Worm (Caenorhabditis elegans) whole organism, early embryonic: Measurements from ENCODE around the gene dct-1.

ENCODE experiments used
- B0310.2 ChIP-seq: sonication (generic microtip); optimal IDR thresholded peaks from 2 replicates; lab custom pipeline; 2016; ENCODE audit warnings: mild to moderate bottlenecking, missing genetic modification characterization, missing compliant biosample characterization
- F13C5.2 ChIP-seq: sonication (generic microtip); optimal IDR thresholded peaks from 2 replicates; lab custom pipeline; 2017; ENCODE audit warnings: mild to moderate bottlenecking, missing genetic modification characterization, inconsistent platforms, missing compliant biosample characterization
- aly-1 ChIP-seq: sonication (generic microtip); optimal IDR thresholded peaks from 2 replicates; lab custom pipeline; 2016; ENCODE audit warnings: missing genetic modification characterization, missing compliant biosample characterization
- ama-1 ChIP-seq: fragments of 150-350 bp; optimal IDR thresholded peaks from 2 replicates; lab custom pipeline; 2014
- ceh-13 ChIP-seq: fragments of 200-800 bp; sonication (Bioruptor generic); optimal IDR thresholded peaks from 2 replicates; lab custom pipeline; 2018; ENCODE audit warnings: mild to moderate bottlenecking, missing genetic modification characterization, missing compliant biosample characterization
- ets-7 ChIP-seq: sonication (generic microtip); optimal IDR thresholded peaks from 2 replicates; lab custom pipeline; 2016; ENCODE audit warnings: missing genotype, missing genetic modification characterization, missing compliant biosample characterization
- hmbx-1 ChIP-seq: sonication (generic microtip); optimal IDR thresholded peaks from 2 replicates; lab custom pipeline; 2016; ENCODE audit warnings: mild to moderate bottlenecking, missing genetic modification characterization, missing compliant biosample characterization
- hmg-4 ChIP-seq: fragments of 200-800 bp; sonication (Bioruptor generic); optimal IDR thresholded peaks from 2 replicates; lab custom pipeline; 2018; ENCODE audit warnings: mild to moderate bottlenecking, missing genetic modification characterization, missing compliant biosample characterization
- hnd-1 ChIP-seq: sonication (generic microtip); optimal IDR thresholded peaks from 2 replicates; lab custom pipeline; 2016; ENCODE audit warnings: missing genetic modification characterization, missing compliant biosample characterization
- pes-1 ChIP-seq: fragments of 200-800 bp; sonication (Bioruptor generic); IDR thresholded peaks from 2 replicates; pipeline ENCODE4 v1.3.6; 2022; ENCODE audit warnings: missing genetic modification reagents, missing genetic modification characterization, missing compliant biosample characterization
- scrt-1 ChIP-seq: fragments of 200-800 bp; sonication (Bioruptor generic); IDR thresholded peaks from 2 replicates; pipeline ENCODE4 v1.3.6; 2022; ENCODE audit warnings: missing genetic modification characterization, missing compliant biosample characterization
- sea-1 ChIP-seq: fragments of 200-800 bp; sonication (Bioruptor generic); conservative IDR thresholded peaks from 2 replicates; pipeline ENCODE4 v1.3.6; 2022; ENCODE audit warnings: missing genetic modification characterization, missing compliant biosample characterization
- tbx-37 ChIP-seq: fragments of 200-800 bp; sonication (Bioruptor generic); conservative IDR thresholded peaks from 2 replicates; pipeline ENCODE4 v1.3.6; 2022; ENCODE audit warnings: missing genetic modification reagents, missing genetic modification characterization, missing compliant biosample characterization

ce11 chrX:7921130-7921529 lies 33.0 kb upstream of the dct-1 start:
- TF ChIP-seq aly-1 (tag; lab: Kevin White, UChicago) (no peak), ama-1 (lab: Kevin White, UChicago) (no peak), hmbx-1 (tag; lab: Kevin White, UChicago) (no peak), ceh-13 (GFP tag; lab: Kevin White, UChicago) (no peak), B0310.2 (tag; lab: Kevin White, UChicago) (no peak), hnd-1 (tag; lab: Kevin White, UChicago) (no peak), tbx-37 (no peak), hmg-4 (GFP tag; lab: Kevin White, UChicago) (no peak), sea-1 (no peak), pes-1 (no peak), F13C5.2 (tag; lab: Kevin White, UChicago) (no peak), ets-7 (tag; lab: Kevin White, UChicago) (no peak), scrt-1 (GFP tag; lab: Robert Waterston, UW) (no peak)
